Fruit fly (Drosophila melanogaster): ENCODE data around the gene Gfrl.

Gfrl gene

DNA sequence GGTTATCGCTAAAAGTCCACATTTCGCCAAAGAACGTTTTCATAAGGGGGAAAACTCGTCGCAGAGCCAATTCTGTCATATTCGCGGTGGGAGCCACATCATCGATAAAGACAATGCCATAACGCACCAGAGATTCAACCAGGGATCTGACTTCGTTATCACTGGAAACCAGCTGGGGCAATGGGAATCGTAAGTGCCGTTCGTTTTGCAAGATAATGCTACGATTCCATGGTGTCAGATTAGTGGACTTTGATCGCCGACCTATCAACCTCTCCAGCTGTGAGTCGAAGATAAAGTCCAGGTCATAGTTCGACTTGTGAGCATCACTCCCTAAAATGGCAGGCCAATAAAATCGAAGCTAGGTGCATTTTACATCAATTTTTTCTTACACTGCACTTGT lies 77.1 kb downstream of the Gfrl start:
- TF ChIP-seq Dll (optimal IDR thresholded peaks at IDR 0.05): no peak
- no peak for TF ChIP-seq pan (optimal IDR thresholded peaks at IDR 0.05)
- TF ChIP-seq usp (GFP tag; optimal IDR thresholded peaks at IDR 0.05): no peak
- no peak for TF ChIP-seq psq (optimal IDR thresholded peaks at IDR 0.05)
- no peak for TF ChIP-seq EcR (GFP tag; optimal IDR thresholded peaks at IDR 0.05)
- no peak for TF ChIP-seq CG8478 (optimal IDR thresholded peaks at IDR 0.05)

DNA sequence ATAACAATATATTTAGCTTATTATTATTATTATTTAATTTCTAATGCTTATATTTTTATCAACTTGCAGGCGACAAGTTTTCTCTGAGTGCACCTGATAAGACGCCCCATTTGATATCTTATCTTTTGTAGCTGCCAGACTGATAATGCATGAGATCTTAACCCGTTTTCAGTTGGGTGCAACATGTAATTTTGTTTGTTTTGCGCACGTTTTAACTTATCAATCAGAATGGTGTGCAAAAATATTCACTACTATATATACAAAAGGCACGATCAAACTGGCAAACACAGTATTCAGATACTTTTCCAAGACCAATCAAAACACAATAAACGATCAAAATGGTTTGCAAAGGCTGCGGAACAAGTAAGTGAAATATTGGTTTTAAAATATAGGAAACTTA lies 124.4 kb downstream of the Gfrl start, which contains the start of gene MtnC:
TSS of gene MtnC (plus strand) at position 301 of the 400 bp plus-strand sequence.
- TF ChIP-seq pan (optimal IDR thresholded peaks at IDR 0.05) (no peak), Dll (optimal IDR thresholded peaks at IDR 0.05) (no peak), EcR (GFP tag; optimal IDR thresholded peaks at IDR 0.05) (no peak), CG8478 (optimal IDR thresholded peaks at IDR 0.05) (no peak), usp (GFP tag; optimal IDR thresholded peaks at IDR 0.05) (no peak), psq (optimal IDR thresholded peaks at IDR 0.05) (no peak)

DNA sequence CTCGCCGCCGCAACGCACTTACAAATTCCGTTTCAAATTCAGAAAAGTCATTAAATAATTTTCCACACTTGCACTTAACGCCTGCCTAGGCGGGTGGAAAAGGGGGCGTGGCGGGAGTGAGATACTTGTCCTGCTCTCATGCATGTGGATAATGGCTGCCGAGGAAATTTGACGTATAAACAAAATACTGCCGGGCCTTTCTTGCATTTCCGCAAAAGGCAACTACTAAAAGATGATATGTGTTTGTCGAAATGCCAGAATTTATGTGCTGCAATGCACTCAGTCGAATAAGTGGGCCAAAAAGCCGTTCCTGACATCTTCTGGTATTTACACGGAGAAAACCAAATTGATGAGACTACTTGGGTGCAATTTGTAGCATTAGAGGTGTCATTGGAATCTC lies 134.1 kb downstream of the Gfrl start:
- no peak for TF ChIP-seq psq (optimal IDR thresholded peaks at IDR 0.05)
- TF ChIP-seq pan (optimal IDR thresholded peaks at IDR 0.05): no peak

DNA sequence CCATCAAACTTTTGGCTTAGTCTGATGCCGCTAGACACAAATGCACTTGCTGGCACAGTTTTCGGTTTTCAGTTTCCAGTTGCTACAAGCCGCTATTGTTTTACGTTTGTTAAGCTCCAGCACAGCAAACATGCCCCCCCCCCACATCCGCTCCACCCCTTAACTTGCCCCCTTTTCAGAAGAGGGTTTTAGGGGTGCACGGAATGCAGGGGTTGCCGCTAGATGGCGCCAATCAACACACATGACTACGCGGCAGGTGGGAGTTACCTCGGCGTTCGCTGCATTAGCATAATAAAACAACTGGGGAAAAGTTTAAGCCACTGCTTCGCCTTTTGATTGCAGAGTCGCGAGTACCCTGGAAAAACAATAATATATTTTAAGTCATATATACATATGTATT lies 137.5 kb downstream of the Gfrl start:
- TF ChIP-seq EcR (GFP tag; optimal IDR thresholded peaks at IDR 0.05) (no peak), usp (GFP tag; optimal IDR thresholded peaks at IDR 0.05) (no peak), Dll (optimal IDR thresholded peaks at IDR 0.05) (no peak), psq (optimal IDR thresholded peaks at IDR 0.05) (no peak), CG8478 (optimal IDR thresholded peaks at IDR 0.05) (no peak), pan (optimal IDR thresholded peaks at IDR 0.05) (no peak)

DNA sequence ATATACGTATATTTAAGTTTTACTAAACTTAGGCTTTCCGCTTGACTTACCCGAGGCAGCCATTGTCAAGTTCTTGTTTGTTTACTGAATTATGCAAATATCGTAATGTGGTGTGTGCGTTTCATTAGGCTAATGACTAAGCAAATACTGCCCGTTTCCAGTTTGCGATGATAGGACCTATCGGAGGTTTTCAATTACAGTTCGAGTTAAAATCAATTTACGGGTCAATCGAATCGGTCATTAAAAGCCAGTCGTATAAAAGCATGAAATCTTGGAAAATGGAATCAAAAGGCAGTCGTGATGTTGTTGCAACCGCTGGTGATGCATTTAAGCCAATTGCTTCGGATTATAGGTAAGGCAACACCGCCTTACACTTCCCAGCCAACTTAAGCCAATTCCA lies 145.7 kb downstream of the Gfrl start, which contains the start of gene Ir92a:
TSS of gene Ir92a (plus strand) at position 301 of the 400 bp plus-strand sequence.
- TF ChIP-seq pan (optimal IDR thresholded peaks at IDR 0.05) (no peak), usp (GFP tag; optimal IDR thresholded peaks at IDR 0.05) (no peak), CG8478 (optimal IDR thresholded peaks at IDR 0.05) (no peak), psq (optimal IDR thresholded peaks at IDR 0.05) (no peak), Dll (optimal IDR thresholded peaks at IDR 0.05) (no peak), EcR (GFP tag; optimal IDR thresholded peaks at IDR 0.05) (no peak)

DNA sequence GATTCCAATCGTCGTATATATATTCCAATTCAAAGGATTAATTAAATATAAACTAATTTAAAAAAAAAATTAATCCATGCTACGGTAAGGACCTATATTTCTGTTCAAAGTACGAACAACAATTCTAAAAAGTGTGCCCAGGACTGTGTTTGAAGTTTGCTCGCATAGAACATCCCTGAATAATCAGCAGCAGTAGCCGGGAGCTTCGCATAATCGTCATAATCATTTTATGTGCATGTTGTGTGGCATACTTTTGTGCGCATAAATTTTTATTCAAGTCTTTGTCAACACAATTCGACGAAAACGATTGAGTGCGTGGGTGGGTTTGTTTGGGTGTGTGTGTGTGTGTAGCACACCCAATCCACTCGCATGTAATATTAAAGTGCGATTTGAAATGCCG lies 151.7 kb downstream of the Gfrl start:
- TF ChIP-seq usp (GFP tag; optimal IDR thresholded peaks at IDR 0.05) (no peak), CG8478 (optimal IDR thresholded peaks at IDR 0.05) (no peak), psq (optimal IDR thresholded peaks at IDR 0.05) (no peak), pan (optimal IDR thresholded peaks at IDR 0.05) (no peak), EcR (GFP tag; optimal IDR thresholded peaks at IDR 0.05) (no peak), Dll (optimal IDR thresholded peaks at IDR 0.05) (no peak)
